Fruit fly (Drosophila melanogaster) whole organism, embryonic: ENCODE measurements around the gene wwk.

Source experiments
- Atf-2 ChIP-seq: fragments of 200-800 bp; sonication (Bioruptor generic); optimal IDR thresholded peaks from 2 replicates; lab custom pipeline; 2016; ENCODE audit warnings: missing biosample characterization, missing genetic modification characterization
- BEAF-32 ChIP-seq: fragments of 200-800 bp; sonication (Bioruptor generic); optimal IDR thresholded peaks from 3 replicates; lab custom pipeline; 2017; ENCODE audit warnings: missing biosample characterization, missing genetic modification characterization, mild to moderate bottlenecking, moderate library complexity, missing genetic modification reagents
- C15 ChIP-seq: fragments of 200-800 bp; sonication (Bioruptor generic); IDR thresholded peaks from 3 replicates; pipeline ENCODE4 v1.3.6; 2022; ENCODE audit warnings: missing biosample characterization, missing genetic modification characterization
- CG11398 ChIP-seq: fragments of 200-800 bp; sonication (Bioruptor generic); optimal IDR thresholded peaks from 2 replicates; lab custom pipeline; 2016; ENCODE audit warnings: missing biosample characterization, missing genetic modification characterization
- CG11695 ChIP-seq: fragments of 200-800 bp; sonication (Bioruptor generic); IDR thresholded peaks from 3 replicates; pipeline ENCODE4 v1.3.6; 2022; ENCODE audit warnings: missing biosample characterization, missing genetic modification characterization
- CG12299 ChIP-seq: fragments of 200-800 bp; sonication (Bioruptor generic); optimal IDR thresholded peaks from 2 replicates; lab custom pipeline; 2018; ENCODE audit warnings: missing biosample characterization, mild to moderate bottlenecking, missing genetic modification characterization
- CG12769 ChIP-seq: fragments of 200-800 bp; sonication (Bioruptor generic); optimal IDR thresholded peaks from 2 replicates; lab custom pipeline; 2019; ENCODE audit warnings: missing biosample characterization, mild to moderate bottlenecking, missing genetic modification characterization, moderate library complexity
- CG12942 ChIP-seq: fragments of 200-800 bp; sonication (Bioruptor generic); optimal IDR thresholded peaks from 3 replicates; lab custom pipeline; 2016; ENCODE audit warnings: missing biosample characterization, missing genetic modification characterization
- CG14050 ChIP-seq: fragments of 200-800 bp; sonication (Bioruptor generic); IDR thresholded peaks from 3 replicates; pipeline ENCODE4 v1.3.6; 2022; ENCODE audit warnings: missing biosample characterization, missing genetic modification characterization
- CG1603 ChIP-seq: fragments of 200-800 bp; sonication (Bioruptor generic); optimal IDR thresholded peaks from 2 replicates; lab custom pipeline; 2019; ENCODE audit warnings: missing biosample characterization, mild to moderate bottlenecking, missing genetic modification characterization, moderate library complexity
- CG16863 ChIP-seq: fragments of 200-800 bp; sonication (Bioruptor generic); optimal IDR thresholded peaks from 3 replicates; lab custom pipeline; 2016; ENCODE audit warnings: missing biosample characterization, missing genetic modification characterization
- CG17612 ChIP-seq: fragments of 200-800 bp; sonication (Bioruptor generic); IDR thresholded peaks from 2 replicates; pipeline ENCODE4 v1.3.6; 2022; ENCODE audit warnings: missing biosample characterization, missing genetic modification characterization
- CG18599 ChIP-seq: fragments of 200-800 bp; sonication (Bioruptor generic); optimal IDR thresholded peaks from 3 replicates; lab custom pipeline; 2017; ENCODE audit warnings: missing biosample characterization, missing genetic modification characterization, mild to moderate bottlenecking, moderate library complexity, missing genetic modification reagents
- CG2202 ChIP-seq: fragments of 200-800 bp; sonication (Bioruptor generic); optimal IDR thresholded peaks from 2 replicates; lab custom pipeline; 2018; ENCODE audit warnings: missing biosample characterization, mild to moderate bottlenecking, missing genetic modification characterization
- CG2712 ChIP-seq: fragments of 200-800 bp; optimal IDR thresholded peaks from 3 replicates; lab custom pipeline; 2019; ENCODE audit warnings: missing biosample characterization, mild to moderate bottlenecking, missing genetic modification characterization, moderate library complexity
- CG30403 ChIP-seq: fragments of 200-800 bp; sonication (Bioruptor generic); optimal IDR thresholded peaks from 3 replicates; lab custom pipeline; 2016; ENCODE audit warnings: missing biosample characterization, missing genetic modification characterization
- CG30431 ChIP-seq: fragments of 200-800 bp; sonication (Bioruptor generic); optimal IDR thresholded peaks from 2 replicates; lab custom pipeline; 2017; ENCODE audit warnings: missing biosample characterization, missing genetic modification characterization
- CG32767 ChIP-seq: fragments of 200-800 bp; sonication (Bioruptor generic); IDR thresholded peaks from 2 replicates; pipeline ENCODE4 v1.3.6; 2022; ENCODE audit warnings: missing biosample characterization, missing genetic modification characterization
- CG34376 ChIP-seq: fragments of 200-800 bp; sonication (Bioruptor generic); optimal IDR thresholded peaks from 2 replicates; lab custom pipeline; 2018; ENCODE audit warnings: missing biosample characterization, mild to moderate bottlenecking, missing genetic modification characterization
- CG3847 ChIP-seq: fragments of 200-800 bp; sonication (Bioruptor generic); IDR thresholded peaks from 2 replicates; pipeline ENCODE4 v1.3.6; 2022; ENCODE audit warnings: missing biosample characterization, missing genetic modification characterization
- CG3995 ChIP-seq: fragments of 200-800 bp; sonication (Bioruptor generic); optimal IDR thresholded peaks from 3 replicates; lab custom pipeline; 2016; ENCODE audit warnings: missing biosample characterization, missing genetic modification characterization
- CG4360 ChIP-seq: fragments of 200-800 bp; sonication (Bioruptor generic); IDR thresholded peaks from 2 replicates; pipeline ENCODE4 v1.3.6; 2022; ENCODE audit warnings: missing biosample characterization, missing genetic modification characterization
- CG6654 ChIP-seq: fragments of 200-800 bp; sonication (Bioruptor generic); optimal IDR thresholded peaks from 2 replicates; lab custom pipeline; 2017; ENCODE audit warnings: missing biosample characterization, mild to moderate bottlenecking, missing genetic modification characterization
- CG6689 ChIP-seq: fragments of 200-800 bp; sonication (Bioruptor generic); IDR thresholded peaks from 2 replicates; pipeline ENCODE4 v1.3.6; 2022; ENCODE audit warnings: missing biosample characterization, missing genetic modification characterization
- CG7372 ChIP-seq: fragments of 200-800 bp; sonication (Bioruptor generic); IDR thresholded peaks from 2 replicates; pipeline ENCODE4 v1.3.6; 2022; ENCODE audit warnings: missing biosample characterization, missing genetic modification characterization
- CG8478 ChIP-seq: fragments of >200 bp; optimal IDR thresholded peaks from 2 replicates; lab custom pipeline; 2018
- CG8765 ChIP-seq: fragments of 200-800 bp; sonication (Bioruptor generic); IDR thresholded peaks from 2 replicates; pipeline ENCODE4 v1.3.6; 2022; ENCODE audit warnings: missing biosample characterization, missing genetic modification characterization
- D ChIP-seq, 2 experiments: fragments of 200-800 bp in 1 of 2; fragments of >200 bp in 1 of 2; sonication (Bioruptor generic) in 1 of 2; optimal IDR thresholded peaks; 2 replicates in 1 of 2; 3 replicates in 1 of 2; lab custom pipeline; 2017; ENCODE audit warnings: mild to moderate bottlenecking in 1 of 2, missing biosample characterization in 1 of 2, missing genetic modification characterization in 1 of 2, missing genetic modification reagents in 1 of 2
- Dip2 ChIP-seq: fragments of 200-800 bp; sonication (Bioruptor generic); IDR thresholded peaks from 2 replicates; pipeline ENCODE4 v1.3.6; 2022; ENCODE audit warnings: missing biosample characterization, missing genetic modification characterization
- E2f2 ChIP-seq: fragments of 200-800 bp; sonication (Bioruptor generic); IDR thresholded peaks from 2 replicates; pipeline ENCODE4 v1.3.6; 2022; ENCODE audit warnings: missing biosample characterization, missing genetic modification characterization
- Ets97D ChIP-seq: fragments of 200-800 bp; sonication (Bioruptor generic); optimal IDR thresholded peaks from 3 replicates; lab custom pipeline; 2016; ENCODE audit warnings: missing biosample characterization, missing genetic modification characterization
- Fer1 ChIP-seq: fragments of 200-800 bp; sonication (Bioruptor generic); optimal IDR thresholded peaks from 2 replicates; lab custom pipeline; 2017; ENCODE audit warnings: missing biosample characterization, mild to moderate bottlenecking, missing genetic modification characterization
- HLH54F ChIP-seq: fragments of 200-800 bp; sonication (Bioruptor generic); optimal IDR thresholded peaks from 3 replicates; lab custom pipeline; 2016; ENCODE audit warnings: missing biosample characterization, missing genetic modification characterization
- Ptx1 ChIP-seq: fragments of 200-800 bp; sonication (Bioruptor generic); IDR thresholded peaks from 2 replicates; pipeline ENCODE4 v1.3.6; 2022; ENCODE audit warnings: missing biosample characterization, missing genetic modification characterization
- Scr ChIP-seq: fragments of 200-800 bp; sonication (Bioruptor generic); IDR thresholded peaks from 2 replicates; pipeline ENCODE4 v1.3.6; 2022; ENCODE audit warnings: missing biosample characterization, missing genetic modification characterization; ENCODE audit not compliant: partially characterized antibody
- crol ChIP-seq: fragments of 200-800 bp; sonication (Bioruptor generic); IDR thresholded peaks from 2 replicates; pipeline ENCODE4 v1.3.6; 2022; ENCODE audit warnings: missing biosample characterization, missing genetic modification characterization
- cwo ChIP-seq: fragments of 200-800 bp; sonication (Bioruptor generic); optimal IDR thresholded peaks from 3 replicates; lab custom pipeline; 2017; ENCODE audit warnings: missing biosample characterization, missing genetic modification characterization, mild to moderate bottlenecking, moderate library complexity, missing genetic modification reagents
- ftz-f1 ChIP-seq: fragments of 200-800 bp; sonication (Bioruptor generic); optimal IDR thresholded peaks from 2 replicates; lab custom pipeline; 2016; ENCODE audit warnings: missing biosample characterization, missing genetic modification characterization
- gcm2 ChIP-seq: fragments of 200-800 bp; sonication (Bioruptor generic); optimal IDR thresholded peaks from 2 replicates; lab custom pipeline; 2016; ENCODE audit warnings: missing biosample characterization, missing genetic modification characterization
- nmo ChIP-seq: fragments of 200-800 bp; sonication (Bioruptor generic); optimal IDR thresholded peaks from 2 replicates; lab custom pipeline; 2018; ENCODE audit warnings: missing biosample characterization, mild to moderate bottlenecking, missing genetic modification characterization, moderate library complexity
- onecut ChIP-seq: fragments of 200-800 bp; sonication (Bioruptor generic); IDR thresholded peaks from 2 replicates; pipeline ENCODE4 v1.3.6; 2022; ENCODE audit warnings: missing biosample characterization, missing genetic modification characterization
- pzg ChIP-seq: fragments of 200-800 bp; sonication (Bioruptor generic); optimal IDR thresholded peaks from 3 replicates; lab custom pipeline; 2018; ENCODE audit warnings: missing biosample characterization, mild to moderate bottlenecking, missing genetic modification characterization, moderate library complexity
- rib ChIP-seq: fragments of 200-800 bp; sonication (Bioruptor generic); IDR thresholded peaks from 2 replicates; pipeline ENCODE4 v1.3.6; 2022; ENCODE audit warnings: missing biosample characterization, missing genetic modification characterization
- row ChIP-seq: fragments of 200-800 bp; sonication (Bioruptor generic); IDR thresholded peaks from 3 replicates; pipeline ENCODE4 v1.3.6; 2022; ENCODE audit warnings: missing biosample characterization, missing genetic modification characterization
- sqz ChIP-seq: fragments of 200-800 bp; sonication (Bioruptor generic); optimal IDR thresholded peaks from 3 replicates; lab custom pipeline; 2018; ENCODE audit warnings: missing biosample characterization, mild to moderate bottlenecking, missing genetic modification characterization
- stwl ChIP-seq: fragments of 200-800 bp; sonication (Bioruptor generic); optimal IDR thresholded peaks from 3 replicates; lab custom pipeline; 2018; ENCODE audit warnings: missing biosample characterization, mild to moderate bottlenecking, missing genetic modification characterization, moderate library complexity
- toy ChIP-seq: fragments of 200-800 bp; sonication (Bioruptor generic); IDR thresholded peaks from 2 replicates; pipeline ENCODE4 v1.3.6; 2022; ENCODE audit warnings: missing biosample characterization, missing genetic modification characterization
- trem ChIP-seq: fragments of 200-800 bp; optimal IDR thresholded peaks from 3 replicates; lab custom pipeline; 2019; ENCODE audit warnings: missing biosample characterization, mild to moderate bottlenecking, missing genetic modification characterization, moderate library complexity
- unc-4 ChIP-seq: fragments of 200-800 bp; sonication (Bioruptor generic); IDR thresholded peaks from 2 replicates; pipeline ENCODE4 v1.3.6; 2022; ENCODE audit warnings: missing biosample characterization, missing genetic modification characterization; ENCODE audit not compliant: partially characterized antibody

wwk gene

DNA sequence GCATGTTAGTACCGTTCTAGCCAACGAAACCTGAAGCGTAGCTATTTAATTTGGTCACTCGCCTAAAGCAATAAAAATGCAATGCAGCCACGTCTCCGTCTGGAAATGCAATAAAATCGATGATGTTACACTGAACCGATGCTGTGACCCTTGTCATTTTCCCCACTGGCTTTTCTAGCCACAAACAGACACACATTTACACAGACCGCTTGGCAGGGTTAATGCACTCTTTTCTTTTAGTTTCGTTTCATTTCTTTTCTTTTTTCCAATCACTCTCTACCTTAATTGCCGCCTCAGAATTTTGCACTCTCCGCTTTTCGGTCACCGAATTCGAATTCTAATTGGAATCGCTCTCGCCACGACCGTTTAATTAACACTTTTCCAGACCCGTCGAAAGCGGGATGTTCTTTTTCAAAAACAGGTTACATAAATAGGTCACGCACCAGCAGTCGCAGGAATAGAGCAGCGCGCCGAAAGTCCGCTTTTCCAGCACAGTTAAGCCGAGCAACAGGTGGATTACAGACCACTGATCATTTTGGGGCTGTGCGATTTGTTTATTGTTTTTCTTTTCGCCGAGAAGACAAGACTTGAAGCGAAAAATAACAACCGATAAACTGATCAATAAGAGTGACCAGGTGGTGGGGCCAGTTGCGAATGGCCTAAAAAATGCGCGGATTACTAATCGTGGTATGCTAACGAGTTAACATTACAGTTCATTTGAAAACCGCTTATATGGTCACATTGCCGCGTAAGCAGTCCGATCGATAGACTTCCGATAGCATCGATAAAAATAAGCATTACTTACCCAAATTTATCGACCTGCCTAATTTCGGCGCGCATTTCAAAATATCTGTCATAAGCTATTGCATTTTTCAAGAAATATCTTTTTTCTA is 17.1 kb upstream of the wwk start, which contains the start of gene ck (continued):
- TF ChIP-seq CG16863 (GFP tag; lab: Kevin White, UChicago) (no peak), crol (GFP tag; lab: Robert Waterston, UW) (no peak), HLH54F (GFP tag; lab: Kevin White, UChicago) (no peak), trem (tag; lab: Kevin White, UChicago) (peak; percentile 61), CG3995 (GFP tag; lab: Kevin White, UChicago) (peak; percentile 13), Scr (peak; percentile 67), E2f2 (GFP tag; lab: Robert Waterston, UW) (peak; percentile 96), CG11398 (GFP tag; lab: Kevin White, UChicago) (no peak), Atf-2 (GFP tag; lab: Kevin White, UChicago) (no peak), CG18599 (GFP tag; lab: Kevin White, UChicago) (no peak), unc-4 (GFP tag; lab: Robert Waterston, UW) (peak; percentile 54), stwl (tag; lab: Kevin White, UChicago) (peak; percentile 92), CG11695 (no peak), BEAF-32 (GFP tag; lab: Kevin White, UChicago) (peak; percentile 73), CG32767 (GFP tag; lab: Robert Waterston, UW) (no peak), CG6654 (GFP tag; lab: Kevin White, UChicago) (no peak), gcm2 (GFP tag; lab: Kevin White, UChicago) (no peak), CG12769 (tag; lab: Kevin White, UChicago) (peak; percentile 77), nmo (GFP tag; lab: Kevin White, UChicago) (peak; percentile 0), Ets97D (GFP tag; lab: Kevin White, UChicago) (peak; percentile 55), sqz (GFP tag; lab: Kevin White, UChicago) (no peak), C15 (no peak), CG8765 (GFP tag; lab: Robert Waterston, UW) (no peak), rib (no peak), CG7372 (no peak), CG12942 (no peak), CG4360 (GFP tag; lab: Robert Waterston, UW) (no peak), cwo (no peak), toy (GFP tag; lab: Robert Waterston, UW) (no peak), onecut (GFP tag; lab: Robert Waterston, UW) (no peak), CG14050 (GFP tag; lab: Robert Waterston, UW) (no peak), CG6689 (GFP tag; lab: Robert Waterston, UW) (no peak), CG2202 (tag; lab: Kevin White, UChicago) (no peak), CG30403 (GFP tag; lab: Kevin White, UChicago) (no peak), CG17612 (GFP tag; lab: Robert Waterston, UW) (no peak), CG34376 (GFP tag; lab: Kevin White, UChicago) (peak; percentile 2), CG1603 (tag; lab: Kevin White, UChicago) (peak; percentile 82), CG2712 (peak; percentile 18), Dip2 (no peak), CG12299 (tag; lab: Kevin White, UChicago) (no peak), ftz-f1 (no peak), CG8478 (lab: Kevin White, UChicago) (no peak), D (optimal IDR thresholded peaks at IDR 0.05; lab: Kevin White, UChicago) (peak; percentile 43), D (GFP tag; optimal IDR thresholded peaks at IDR 0.05; lab: Kevin White, UChicago) (no peak), pzg (peak; percentile 93), row (GFP tag; lab: Robert Waterston, UW) (peak; percentile 30; the same call in 1 of the 3 replicates), Ptx1 (no peak), CG3847 (GFP tag; lab: Robert Waterston, UW) (peak; percentile 46; the same call in 1 of the 2 replicates), Fer1 (peak; percentile 0), CG30431 (GFP tag; lab: Kevin White, UChicago) (no peak)
